Worm (Caenorhabditis elegans) whole organism, L1 larva: Measurements from ENCODE around the gene F57G9.7.
"Not testable (repeated sequence)": the region's sequence is repeated elsewhere in the genome, so short reads cannot be mapped to it uniquely, and the experiment has no call there.

Experiments
- C16A3.4 ChIP-seq: fragments of 150-350 bp; optimal IDR thresholded peaks from 2 replicates; lab custom pipeline; 2014; ENCODE audit warnings: missing biosample characterization, missing genetic modification characterization
- Y116A8C.19 ChIP-seq: sonication (generic microtip); optimal IDR thresholded peaks from 2 replicates; lab custom pipeline; 2016; ENCODE audit warnings: missing compliant biosample characterization, missing genetic modification characterization, borderline replicate concordance
- blmp-1 ChIP-seq: fragments of 150-350 bp; optimal IDR thresholded peaks from 2 replicates; lab custom pipeline; 2014; ENCODE audit warnings: missing biosample characterization, missing genetic modification characterization
- ceh-90 ChIP-seq: sonication (generic microtip); optimal IDR thresholded peaks from 2 replicates; lab custom pipeline; 2016; ENCODE audit warnings: missing genetic modification characterization, missing compliant biosample characterization
- dpl-1 ChIP-seq, 3 experiments: fragments of 150-350 bp in 2 of 3; sonication (generic microtip) in 1 of 3; optimal IDR thresholded peaks; 2 replicates each; lab custom pipeline; 2014 to 2017; ENCODE audit warnings: missing biosample characterization in 3 of 3, missing genetic modification characterization in 3 of 3, missing genetic modification reagents in 3 of 3
- efl-1 ChIP-seq, 4 experiments: fragments of 150-350 bp; optimal IDR thresholded peaks in 3 of 4; peaks in 1 of 4; 1 replicate in 1 of 4; 2 replicates in 3 of 4; lab custom pipeline; 2014; ENCODE audit warnings: missing biosample characterization in 2 of 4, missing genetic modification characterization in 2 of 4, missing genetic modification reagents in 2 of 4
- egl-27 ChIP-seq, 2 experiments: fragments of 150-350 bp in 1 of 2; sonication (generic microtip); optimal IDR thresholded peaks; 3 replicates each; lab custom pipeline; 2017 to 2018; ENCODE audit warnings: missing biosample characterization in 2 of 2, missing genetic modification characterization in 2 of 2, missing genetic modification reagents in 2 of 2
- elt-3 ChIP-seq, 6 experiments: fragments of 150-350 bp in 1 of 6; sonication (generic microtip); optimal IDR thresholded peaks; 2 replicates each; lab custom pipeline; 2017 to 2018; ENCODE audit warnings: missing biosample characterization in 6 of 6, missing genetic modification characterization in 6 of 6, inconsistent platforms in 1 of 6
- fkh-4 ChIP-seq: sonication (generic microtip); optimal IDR thresholded peaks from 2 replicates; lab custom pipeline; 2016; ENCODE audit warnings: missing compliant biosample characterization, missing genetic modification characterization, borderline replicate concordance
- hpl-2 ChIP-seq: fragments of 150-350 bp; optimal IDR thresholded peaks from 2 replicates; lab custom pipeline; 2014; ENCODE audit warnings: missing biosample characterization, missing genetic modification reagents, missing genetic modification characterization
- lin-13 ChIP-seq: fragments of 150-350 bp; optimal IDR thresholded peaks from 2 replicates; lab custom pipeline; 2014; ENCODE audit warnings: missing biosample characterization, missing genetic modification reagents, missing genetic modification characterization
- lin-14 ChIP-seq: fragments of 200-800 bp; sonication (Bioruptor generic); optimal IDR thresholded peaks from 2 replicates; lab custom pipeline; 2018; ENCODE audit warnings: mild to moderate bottlenecking, missing genetic modification characterization, moderate library complexity, missing compliant biosample characterization
- lsy-2 ChIP-seq, 2 experiments: fragments of 150-350 bp; optimal IDR thresholded peaks; 2 replicates each; lab custom pipeline; 2014; ENCODE audit warnings: missing biosample characterization in 2 of 2, missing genetic modification characterization in 2 of 2
- mdl-1 ChIP-seq, 2 experiments: fragments of 150-350 bp; optimal IDR thresholded peaks; 2 replicates each; lab custom pipeline; 2014 to 2017; ENCODE audit warnings: missing biosample characterization in 2 of 2, missing genetic modification characterization in 2 of 2, inconsistent platforms in 1 of 2
- mef-2 ChIP-seq: fragments of 150-350 bp; optimal IDR thresholded peaks from 2 replicates; lab custom pipeline; 2014; ENCODE audit warnings: missing biosample characterization, missing genetic modification characterization
- mep-1 ChIP-seq: fragments of 150-350 bp; optimal IDR thresholded peaks from 2 replicates; lab custom pipeline; 2014; ENCODE audit warnings: missing biosample characterization, missing genetic modification characterization
- nhr-20 ChIP-seq: sonication (generic microtip); optimal IDR thresholded peaks from 2 replicates; lab custom pipeline; 2016; ENCODE audit warnings: mild to moderate bottlenecking, missing genetic modification characterization, missing compliant biosample characterization
- nhr-71 ChIP-seq: sonication (generic microtip); optimal IDR thresholded peaks from 2 replicates; lab custom pipeline; 2016; ENCODE audit warnings: mild to moderate bottlenecking, missing genetic modification characterization, moderate library complexity, missing compliant biosample characterization
- pax-3 ChIP-seq: fragments of 200-800 bp; sonication (Bioruptor generic); optimal IDR thresholded peaks from 2 replicates; lab custom pipeline; 2018; ENCODE audit warnings: mild to moderate bottlenecking, missing genetic modification characterization, moderate library complexity, missing compliant biosample characterization
- skn-1 ChIP-seq: fragments of 150-350 bp; optimal IDR thresholded peaks from 2 replicates; lab custom pipeline; 2014; ENCODE audit warnings: missing biosample characterization, missing genetic modification characterization
- snpc-4 ChIP-seq: fragments of 150-350 bp; optimal IDR thresholded peaks from 2 replicates; lab custom pipeline; 2014; ENCODE audit warnings: missing biosample characterization, missing genetic modification characterization
- snu-23 ChIP-seq: sonication (generic microtip); optimal IDR thresholded peaks from 2 replicates; lab custom pipeline; 2016; ENCODE audit warnings: missing genetic modification characterization, missing compliant biosample characterization
- sox-4 ChIP-seq: sonication (generic microtip); optimal IDR thresholded peaks from 2 replicates; lab custom pipeline; 2016; ENCODE audit warnings: missing genetic modification characterization, missing compliant biosample characterization
- sptf-1 ChIP-seq: fragments of 150-350 bp; optimal IDR thresholded peaks from 2 replicates; lab custom pipeline; 2014; ENCODE audit warnings: missing biosample characterization, missing genetic modification characterization
- sup-37 ChIP-seq: fragments of 200-800 bp; sonication (Bioruptor generic); optimal IDR thresholded peaks from 2 replicates; lab custom pipeline; 2018; ENCODE audit warnings: mild to moderate bottlenecking, missing genetic modification characterization, missing compliant biosample characterization
- tlp-1 ChIP-seq: fragments of 150-350 bp; optimal IDR thresholded peaks from 2 replicates; lab custom pipeline; 2014; ENCODE audit warnings: missing biosample characterization, missing genetic modification characterization
- unc-30 ChIP-seq: sonication (generic microtip); optimal IDR thresholded peaks from 2 replicates; lab custom pipeline; 2017; ENCODE audit warnings: missing biosample characterization, missing genetic modification characterization
- unc-86 ChIP-seq: sonication (generic microtip); optimal IDR thresholded peaks from 2 replicates; lab custom pipeline; 2016; ENCODE audit warnings: missing genetic modification characterization, missing compliant biosample characterization
- unc-98 ChIP-seq: fragments of 200-800 bp; sonication (Bioruptor generic); IDR thresholded peaks from 2 replicates; pipeline ENCODE4 v1.3.6; 2022; ENCODE audit warnings: missing genetic modification characterization, missing compliant biosample characterization
- vab-15 ChIP-seq: sonication (generic microtip); optimal IDR thresholded peaks from 2 replicates; lab custom pipeline; 2017; ENCODE audit warnings: missing genotype, mild to moderate bottlenecking, missing genetic modification characterization, missing compliant biosample characterization
- zip-4 ChIP-seq: fragments of 200-800 bp; sonication (Bioruptor generic); optimal IDR thresholded peaks from 2 replicates; lab custom pipeline; 2018; ENCODE audit warnings: mild to moderate bottlenecking, missing genetic modification characterization, moderate library complexity, missing compliant biosample characterization

F57G9.7 gene

ce11 chrII:12397656-12398055, at the start of gene F57G9.7:
Gene F57G9.7 (minus strand): TSS chrII:12397756.
- TF ChIP-seq zip-4 (GFP tag; lab: Kevin White, UChicago) (no peak), Y116A8C.19 (tag; lab: Kevin White, UChicago) (no peak), mef-2 (tag; lab: Kevin White, UChicago) (no peak), pax-3 (tag; lab: Kevin White, UChicago) (peak; percentile 16)

- TF ChIP-seq unc-86 (tag; lab: Kevin White, UChicago) (no peak), blmp-1 (tag; lab: Kevin White, UChicago) (no peak), elt-3 (tag; optimal IDR thresholded peaks at IDR 0.05; lab: Kevin White, UChicago) (no peak), egl-27 (tag; optimal IDR thresholded peaks at IDR 0.05; lab: Kevin White, UChicago) (no peak)
Measured at ce11 chrII:12444679-12445376, 47.3 kb upstream of the F57G9.7 start, which contains the start of the genes W05H5.1 and pitr-6. Gene W05H5.1 (minus strand): TSS chrII:12444779. Gene pitr-6 (plus strand): TSS chrII:12445326.

ce11 chrII:12441164-12441563, 43.6 kb upstream of the F57G9.7 start, which contains the start of gene Y57A10C.10:
Gene Y57A10C.10 (minus strand): TSS chrII:12441264.
- TF ChIP-seq sup-37 (GFP tag; lab: Kevin White, UChicago); unc-98; lin-14: not testable (repeated sequence)

- TF ChIP-seq lin-13 (GFP tag; lab: Kevin White, UChicago): no peak
- peak; percentile 1 for TF ChIP-seq nhr-71
- TF ChIP-seq nhr-20 (tag; lab: Kevin White, UChicago): no peak
- TF ChIP-seq fkh-4 (tag; lab: Kevin White, UChicago): no peak
- no peak for TF ChIP-seq sptf-1
- no peak for TF ChIP-seq unc-30 (tag; lab: Kevin White, UChicago)
Measured at ce11 chrII:12438441-12438840, 40.9 kb upstream of the F57G9.7 start, which contains the start of gene Y57A10C.9. Gene Y57A10C.9 (minus strand): TSS chrII:12438541.

- TF ChIP-seq C16A3.4 (tag; lab: Kevin White, UChicago): no peak
- TF ChIP-seq mdl-1 (tag; optimal IDR thresholded peaks at IDR 0.05; lab: Kevin White, UChicago): no peak
- TF ChIP-seq vab-15 (tag; lab: Kevin White, UChicago): no peak
- TF ChIP-seq mep-1 (tag; lab: Kevin White, UChicago): no peak
- TF ChIP-seq tlp-1 (tag; lab: Kevin White, UChicago): no peak
- no peak for TF ChIP-seq snpc-4 (tag; lab: Kevin White, UChicago)
- TF ChIP-seq sox-4 (tag; lab: Kevin White, UChicago): no peak
- no peak for TF ChIP-seq snu-23 (GFP tag; lab: Kevin White, UChicago)
- no peak for TF ChIP-seq skn-1 (tag; lab: Kevin White, UChicago)
- no peak for TF ChIP-seq lsy-2 (tag; optimal IDR thresholded peaks at IDR 0.05; lab: Kevin White, UChicago)
- no peak for TF ChIP-seq hpl-2 (GFP tag; lab: Kevin White, UChicago)
- TF ChIP-seq dpl-1 (GFP tag; optimal IDR thresholded peaks at IDR 0.05; lab: Kevin White, UChicago): no peak
Measured at ce11 chrII:12436717-12437116, 39.2 kb upstream of the F57G9.7 start.

- TF ChIP-seq sptf-1: no peak
- TF ChIP-seq pax-3 (tag; lab: Kevin White, UChicago): no peak
- TF ChIP-seq efl-1 (optimal IDR thresholded peaks at IDR 0.05; lab: Kevin White, UChicago): no peak
- peak in 1 of 2 experiments; percentile 52 for TF ChIP-seq efl-1 (GFP tag; optimal IDR thresholded peaks at IDR 0.05 in 1 of 2; lab: Kevin White, UChicago)
- no peak for TF ChIP-seq ceh-90
Measured at ce11 chrII:12435202-12435872, 37.8 kb upstream of the F57G9.7 start.
